Fruit fly (Drosophila melanogaster): ENCODE data around the gene CG10853.

CG10853 gene

dm6 chr3L:3942241-3943028, 5.3 kb upstream of the CG10853 start, which contains the start of the genes CG10863 and CG14982 (continued):
- TF ChIP-seq odd (GFP tag; optimal IDR thresholded peaks at IDR 0.05) (no peak), zfh2 (GFP tag; optimal IDR thresholded peaks at IDR 0.05) (no peak), CG17359 (tag; optimal IDR thresholded peaks at IDR 0.05) (no peak), sqz (GFP tag; optimal IDR thresholded peaks at IDR 0.05) (no peak), jigr1 (GFP tag; IDR thresholded peaks at IDR 0.05) (no peak), CG6791 (GFP tag; IDR thresholded peaks at IDR 0.05; ENCODE audit: partially characterized antibody) (no peak), YL-1 (GFP tag; optimal IDR thresholded peaks at IDR 0.05) (no peak), gem (tag; optimal IDR thresholded peaks at IDR 0.05) (no peak), lab (GFP tag; optimal IDR thresholded peaks at IDR 0.05) (peak; percentile 43), rib (GFP tag; IDR thresholded peaks at IDR 0.05) (no peak), CG18262 (tag; optimal IDR thresholded peaks at IDR 0.05) (no peak), vfl (GFP tag; optimal IDR thresholded peaks at IDR 0.05) (no peak), Dll (GFP tag; IDR thresholded peaks at IDR 0.05; ENCODE audit: partially characterized antibody) (no peak), NK7.1 (GFP tag; optimal IDR thresholded peaks at IDR 0.05) (no peak), HHEX (GFP tag; optimal IDR thresholded peaks at IDR 0.05) (no peak), Sry-β (GFP tag; optimal IDR thresholded peaks at IDR 0.05) (no peak), Aef1 (GFP tag; IDR thresholded peaks at IDR 0.05) (no peak), Hr51 (GFP tag; optimal IDR thresholded peaks at IDR 0.05) (no peak), HLH3B (GFP tag; IDR thresholded peaks at IDR 0.05) (no peak), sug (tag; optimal IDR thresholded peaks at IDR 0.05) (peak; percentile 71), CG18764 (GFP tag; optimal IDR thresholded peaks at IDR 0.05) (no peak), Med (GFP tag) (peak; percentile 83), eyg (GFP tag; optimal IDR thresholded peaks at IDR 0.05) (no peak), dmrt99B (tag; optimal IDR thresholded peaks at IDR 0.05) (no peak), kni (GFP tag; optimal IDR thresholded peaks at IDR 0.05) (no peak), CG3281 (GFP tag; optimal IDR thresholded peaks at IDR 0.05) (peak; percentile 1), lov (optimal IDR thresholded peaks at IDR 0.05) (no peak), lov (GFP tag; IDR thresholded peaks at IDR 0.05) (no peak), emc (GFP tag; optimal IDR thresholded peaks at IDR 0.05) (no peak), Eip74EF (GFP tag; optimal IDR thresholded peaks at IDR 0.05) (no peak), al (GFP tag; IDR thresholded peaks at IDR 0.05) (no peak), CG1233 (GFP tag; optimal IDR thresholded peaks at IDR 0.05) (no peak), Atf-2 (GFP tag; optimal IDR thresholded peaks at IDR 0.05) (no peak), CG13123 (GFP tag; optimal IDR thresholded peaks at IDR 0.05) (no peak), Atf6 (GFP tag; IDR thresholded peaks at IDR 0.05) (no peak), CG13894 (tag; optimal IDR thresholded peaks at IDR 0.05) (peak; percentile 0), CG10565 (GFP tag; optimal IDR thresholded peaks at IDR 0.05) (no peak), NfI (GFP tag; optimal IDR thresholded peaks at IDR 0.05) (no peak), stc (GFP tag; IDR thresholded peaks at IDR 0.05) (no peak), sens-2 (GFP tag; IDR thresholded peaks at IDR 0.05) (no peak), CG2202 (tag; optimal IDR thresholded peaks at IDR 0.05) (no peak), CG1832 (GFP tag; optimal IDR thresholded peaks at IDR 0.05) (no peak), gfzf (GFP tag; optimal IDR thresholded peaks at IDR 0.05) (no peak), cg (GFP tag; optimal IDR thresholded peaks at IDR 0.05) (no peak), cad (GFP tag; optimal IDR thresholded peaks at IDR 0.05) (no peak), unc-4 (GFP tag; IDR thresholded peaks at IDR 0.05; ENCODE audit: partially characterized antibody) (no peak), Six4 (GFP tag; optimal IDR thresholded peaks at IDR 0.05) (no peak), CG17186 (GFP tag; optimal IDR thresholded peaks at IDR 0.05) (no peak), phol (tag; optimal IDR thresholded peaks at IDR 0.05) (no peak), CG8765 (GFP tag; IDR thresholded peaks at IDR 0.05) (no peak)
